Fruit fly (Drosophila melanogaster) S2 (cell line): Measurements from ENCODE around the gene Oatp33Eb.

Source experiments
- CG8478 ChIP-seq: fragments of >200 bp; optimal IDR thresholded peaks from 2 replicates; lab custom pipeline; 2018
- CTCF ChIP-seq, 2 experiments: fragments of >200 bp; optimal IDR thresholded peaks; 2 replicates each; lab custom pipeline; 2018

- TF ChIP-seq CG8478 (lab: Kevin White, UChicago) (no peak), CTCF (optimal IDR thresholded peaks at IDR 0.05; lab: Kevin White, UChicago) (no peak)
Measured at dm6 chr2L:12457201-12457600, 8.9 kb downstream of the Oatp33Eb start.
